Worm (Caenorhabditis elegans): ENCODE results near the gene cht-1.

- TF ChIP-seq nfya-2 (GFP tag; IDR thresholded peaks at IDR 0.05) = no peak
- TF ChIP-seq ama-1 (optimal IDR thresholded peaks at IDR 0.05) = no peak
- no peak for TF ChIP-seq ama-1 (GFP tag; optimal IDR thresholded peaks at IDR 0.05)
- no peak for TF ChIP-seq ceh-40 (GFP tag; IDR thresholded peaks at IDR 0.05)
- TF ChIP-seq ztf-25 (GFP tag; IDR thresholded peaks at IDR 0.05) = no peak
Observed at ce11 chrX:3351526-3351925, 48.3 kb downstream of the cht-1 start, which contains the start of gene ZK816.1.

Measured in whole organism, young adult.